Worm (Caenorhabditis elegans) whole organism, late embryonic: ENCODE measurements around the gene ZK938.1.

Experiments
- ama-1 ChIP-seq: fragments of 150-350 bp; optimal IDR thresholded peaks from 2 replicates; lab custom pipeline; 2014
- ceh-34 ChIP-seq: sonication (generic microtip); optimal IDR thresholded peaks from 2 replicates; lab custom pipeline; 2016; ENCODE audit warnings: mild to moderate bottlenecking, missing genetic modification characterization, missing compliant biosample characterization
- lin-11 ChIP-seq: fragments of 200-800 bp; sonication (Bioruptor generic); optimal IDR thresholded peaks from 2 replicates; lab custom pipeline; 2018; ENCODE audit warnings: mild to moderate bottlenecking, missing genetic modification characterization, missing compliant biosample characterization
- mec-3 ChIP-seq: sonication (generic microtip); optimal IDR thresholded peaks from 2 replicates; lab custom pipeline; 2016; ENCODE audit warnings: borderline replicate concordance, missing genetic modification characterization, missing compliant biosample characterization
- pha-4 ChIP-seq: fragments of 150-350 bp; optimal IDR thresholded peaks from 2 replicates; lab custom pipeline; 2018; ENCODE audit warnings: missing biosample characterization, missing genetic modification reagents, missing genetic modification characterization
- pqm-1 ChIP-seq: sonication (generic microtip); optimal IDR thresholded peaks from 2 replicates; lab custom pipeline; 2016; ENCODE audit warnings: missing genetic modification characterization, missing compliant biosample characterization
- pros-1 ChIP-seq: fragments of 150-350 bp; optimal IDR thresholded peaks from 2 replicates; lab custom pipeline; 2014; ENCODE audit warnings: missing biosample characterization, missing genetic modification reagents, missing genetic modification characterization
- ref-2 ChIP-seq: sonication (generic microtip); optimal IDR thresholded peaks from 2 replicates; lab custom pipeline; 2016; ENCODE audit warnings: missing genetic modification characterization, missing compliant biosample characterization
- unc-86 ChIP-seq: sonication (generic microtip); optimal IDR thresholded peaks from 2 replicates; lab custom pipeline; 2016; ENCODE audit warnings: missing genetic modification characterization, missing compliant biosample characterization
- ztf-16 ChIP-seq: sonication (generic microtip); optimal IDR thresholded peaks from 2 replicates; lab custom pipeline; 2017; ENCODE audit warnings: missing genetic modification characterization, missing compliant biosample characterization

DNA sequence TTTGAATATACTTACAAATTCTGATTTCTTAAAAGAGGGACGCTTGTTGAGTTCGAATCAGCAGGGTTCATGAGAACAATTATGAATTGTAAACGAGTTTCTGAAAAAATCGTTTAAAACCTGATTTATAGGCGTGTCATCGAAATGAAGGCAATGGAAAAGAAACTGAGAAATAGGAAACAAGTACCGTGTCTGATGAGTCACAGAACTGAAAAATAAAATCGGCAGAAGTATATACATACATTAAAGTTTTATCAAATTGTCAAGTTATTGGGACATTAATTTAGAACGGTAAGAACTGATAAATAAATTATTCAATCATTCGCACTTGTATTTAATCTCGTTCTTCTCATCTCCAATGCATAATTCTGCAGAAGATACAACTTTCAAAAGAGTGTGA lies 16.0 kb downstream of the ZK938.1 start, which contains the start of gene chil-9:
- TF ChIP-seq lin-11 (tag; lab: Kevin White, UChicago): no peak
- no peak for TF ChIP-seq pha-4 (tag; lab: Kevin White, UChicago)
- no peak for TF ChIP-seq unc-86
- TF ChIP-seq mec-3 (tag; lab: Kevin White, UChicago): no peak
- TF ChIP-seq pros-1 (tag; lab: Kevin White, UChicago): no peak
- TF ChIP-seq pqm-1 (tag; lab: Kevin White, UChicago): no peak
- TF ChIP-seq ama-1 (lab: Kevin White, UChicago): no peak
- TF ChIP-seq ztf-16 (tag; lab: Kevin White, UChicago): no peak
- TF ChIP-seq ceh-34 (tag; lab: Kevin White, UChicago): no peak
- TF ChIP-seq ref-2 (tag; lab: Kevin White, UChicago): no peak
